Worm (Caenorhabditis elegans): ENCODE results near the gene rpl-39.
A peak's percentile ranks its signal among the peaks of the same experiment; 100 is the strongest.

DNA sequence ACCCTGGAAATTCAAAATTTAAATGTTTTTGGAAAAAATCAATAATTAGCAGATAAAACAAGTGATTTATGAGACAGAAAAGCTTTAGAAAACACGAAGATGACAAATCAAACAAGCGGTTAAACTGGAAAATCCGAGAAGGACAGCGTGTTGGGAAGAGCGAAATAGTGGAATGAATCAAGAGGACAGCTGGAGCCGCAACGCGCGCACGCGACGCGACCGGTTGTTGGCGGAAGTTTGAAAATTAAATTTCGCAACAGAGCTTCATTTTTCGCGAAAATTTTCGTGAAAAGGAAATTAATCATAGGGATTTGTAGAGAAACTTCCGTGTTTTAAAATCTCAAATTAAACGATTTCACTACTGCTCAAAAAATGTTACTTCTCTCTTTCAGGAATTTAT, 41.0 kb downstream of the rpl-39 start, which contains the start of gene clic-1:
- TF ChIP-seq mab-5 (tag; optimal IDR thresholded peaks at IDR 0.05) (peak; percentile 41), ztf-11 (tag; optimal IDR thresholded peaks at IDR 0.05) (no peak), pha-4 (tag; optimal IDR thresholded peaks at IDR 0.05) (peak; percentile 58), sem-2 (GFP tag; optimal IDR thresholded peaks at IDR 0.05) (no peak), nhr-237 (tag; optimal IDR thresholded peaks at IDR 0.05) (peak; percentile 74), nhr-12 (tag; optimal IDR thresholded peaks at IDR 0.05) (no peak), elt-3 (tag; optimal IDR thresholded peaks at IDR 0.05) (no peak)
